Worm (Caenorhabditis elegans): Measurements from ENCODE around the gene cacn-1.

DNA sequence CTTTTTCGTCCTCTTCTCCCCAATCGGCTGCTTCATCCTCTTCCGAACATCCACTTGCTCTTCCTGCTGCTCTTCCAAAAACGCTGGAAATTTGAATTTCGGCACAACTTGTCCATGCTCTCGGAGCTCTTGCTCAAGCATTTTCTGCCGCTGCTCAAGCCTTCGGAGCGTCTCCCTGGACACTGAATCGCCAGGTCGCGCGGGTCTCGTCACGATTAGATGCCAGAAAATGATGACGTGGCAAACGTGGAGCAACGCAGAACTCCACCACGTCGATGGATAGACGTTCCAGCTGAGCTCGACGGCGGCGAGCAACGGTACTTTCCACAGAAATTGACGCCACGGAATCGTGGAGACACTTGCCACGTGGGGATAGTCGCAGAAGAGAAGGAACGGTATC lies 12.8 kb downstream of the cacn-1 start:
- TF ChIP-seq fos-1 (tag; optimal IDR thresholded peaks at IDR 0.05) (no peak), zag-1 (tag; optimal IDR thresholded peaks at IDR 0.05) (no peak), ceh-82 (tag; optimal IDR thresholded peaks at IDR 0.05) (no peak), snpc-4 (tag; optimal IDR thresholded peaks at IDR 0.05) (no peak), mdl-1 (tag; optimal IDR thresholded peaks at IDR 0.05) (no peak), ama-1 (optimal IDR thresholded peaks at IDR 0.05) (no peak), nhr-23 (tag; optimal IDR thresholded peaks at IDR 0.05) (no peak), nhr-11 (tag; optimal IDR thresholded peaks at IDR 0.05) (no peak), nhr-28 (tag; optimal IDR thresholded peaks at IDR 0.05) (no peak), aly-2 (tag; optimal IDR thresholded peaks at IDR 0.05) (no peak), sea-2 (GFP tag; optimal IDR thresholded peaks at IDR 0.05) (no peak), ceh-9 (tag; optimal IDR thresholded peaks at IDR 0.05) (no peak), nhr-237 (tag; optimal IDR thresholded peaks at IDR 0.05) (no peak)

All from whole organism, L3 larva.